Worm (Caenorhabditis elegans): ENCODE data around the gene Y61A9LA.3.

DNA sequence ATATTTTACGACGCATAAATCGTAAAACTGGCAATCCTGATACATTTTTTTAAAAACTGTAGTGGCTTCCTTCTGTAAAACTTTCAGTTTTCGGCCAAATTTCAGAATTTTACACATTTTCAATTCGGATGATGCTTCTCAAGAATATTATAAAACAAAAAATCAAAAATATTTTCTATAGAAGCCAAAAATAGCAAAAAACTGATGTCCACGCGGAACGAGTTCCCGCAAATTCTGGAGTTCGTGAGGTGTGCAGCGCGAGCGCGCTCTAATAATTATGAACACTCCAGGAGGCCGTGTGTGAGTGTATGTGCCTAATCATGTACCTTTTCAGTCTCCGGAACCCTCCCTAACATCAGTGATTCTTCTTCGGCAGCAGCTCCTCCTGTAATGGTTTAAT is 46.3 kb downstream of the Y61A9LA.3 start, which contains the start of gene sumv-2:
- no peak for TF ChIP-seq nhr-12 (tag; optimal IDR thresholded peaks at IDR 0.05)
- no peak for TF ChIP-seq pqm-1 (tag; optimal IDR thresholded peaks at IDR 0.05)
- TF ChIP-seq nhr-23 (tag; optimal IDR thresholded peaks at IDR 0.05), result no peak
- TF ChIP-seq aly-2 (tag; optimal IDR thresholded peaks at IDR 0.05), result no peak
- no peak for TF ChIP-seq ama-1 (optimal IDR thresholded peaks at IDR 0.05)
- no peak for TF ChIP-seq nhr-237 (tag; optimal IDR thresholded peaks at IDR 0.05)
- no peak for TF ChIP-seq ceh-82 (tag; optimal IDR thresholded peaks at IDR 0.05)
